Fruit fly (Drosophila melanogaster): ENCODE measurements around the gene CG14269.

Gene CG14269

dm6 chrX:3443902-3444301 is 8.3 kb upstream of the CG14269 start:
- TF ChIP-seq CG11617 (GFP tag; optimal IDR thresholded peaks at IDR 0.05) (no peak), cic (GFP tag; optimal IDR thresholded peaks at IDR 0.05) (no peak), Clk (GFP tag; optimal IDR thresholded peaks at IDR 0.05) (no peak), CG7045 (GFP tag; optimal IDR thresholded peaks at IDR 0.05) (no peak), CG14711 (tag; optimal IDR thresholded peaks at IDR 0.05) (no peak), toe (GFP tag; optimal IDR thresholded peaks at IDR 0.05) (no peak), Crg-1 (GFP tag; optimal IDR thresholded peaks at IDR 0.05) (no peak), bab1 (GFP tag; optimal IDR thresholded peaks at IDR 0.05) (no peak), CG7101 (tag; optimal IDR thresholded peaks at IDR 0.05) (no peak), tj (GFP tag; optimal IDR thresholded peaks at IDR 0.05) (no peak), CG33017 (tag; optimal IDR thresholded peaks at IDR 0.05) (no peak), ovo (GFP tag; optimal IDR thresholded peaks at IDR 0.05) (no peak), CG1620 (GFP tag; optimal IDR thresholded peaks at IDR 0.05) (no peak), pad (GFP tag; optimal IDR thresholded peaks at IDR 0.05) (no peak), cnc (optimal IDR thresholded peaks at IDR 0.05) (no peak), CG12768 (GFP tag; optimal IDR thresholded peaks at IDR 0.05) (no peak), CG5204 (GFP tag; optimal IDR thresholded peaks at IDR 0.05) (no peak)

- TF ChIP-seq cic (GFP tag; optimal IDR thresholded peaks at IDR 0.05): peak; percentile 81
- TF ChIP-seq Mnt (GFP tag; optimal IDR thresholded peaks at IDR 0.05): peak; percentile 1
- peak; percentile 76 for TF ChIP-seq kay (GFP tag; ENCODE audit: borderline replicate concordance)
- TF ChIP-seq CG11617 (GFP tag; optimal IDR thresholded peaks at IDR 0.05): no peak
- no peak for TF ChIP-seq toe (GFP tag; optimal IDR thresholded peaks at IDR 0.05)
Measured at dm6 chrX:3442543-3443207, 7.1 kb upstream of the CG14269 start.

dm6 chrX:3440506-3440905 is 4.9 kb upstream of the CG14269 start:
- no peak for TF ChIP-seq bab1 (GFP tag; optimal IDR thresholded peaks at IDR 0.05)
- no peak for TF ChIP-seq cic (GFP tag; optimal IDR thresholded peaks at IDR 0.05)
- peak; percentile 71 for TF ChIP-seq Mnt (GFP tag; optimal IDR thresholded peaks at IDR 0.05)
- TF ChIP-seq Hr96 (GFP tag; optimal IDR thresholded peaks at IDR 0.05): no peak
- no peak for TF ChIP-seq CG1620 (GFP tag; optimal IDR thresholded peaks at IDR 0.05)
- TF ChIP-seq Clk (GFP tag; optimal IDR thresholded peaks at IDR 0.05): no peak

dm6 chrX:3437493-3437892 is 1.9 kb upstream of the CG14269 start:
- no peak for TF ChIP-seq toe (GFP tag; optimal IDR thresholded peaks at IDR 0.05)
- TF ChIP-seq tj (GFP tag; optimal IDR thresholded peaks at IDR 0.05): no peak
- no peak for TF ChIP-seq cnc (optimal IDR thresholded peaks at IDR 0.05)
- TF ChIP-seq CG7045 (GFP tag; optimal IDR thresholded peaks at IDR 0.05): no peak
- no peak for TF ChIP-seq cic (GFP tag; optimal IDR thresholded peaks at IDR 0.05)
- TF ChIP-seq CG33017 (tag; optimal IDR thresholded peaks at IDR 0.05): no peak

dm6 chrX:3436183-3436582 is 576 bp upstream of the CG14269 start:
- TF ChIP-seq Mnt (GFP tag; optimal IDR thresholded peaks at IDR 0.05) (no peak), CG7101 (tag; optimal IDR thresholded peaks at IDR 0.05) (no peak), tj (GFP tag; optimal IDR thresholded peaks at IDR 0.05) (no peak), bab1 (GFP tag; optimal IDR thresholded peaks at IDR 0.05) (no peak), cic (GFP tag; optimal IDR thresholded peaks at IDR 0.05) (no peak), pad (GFP tag; optimal IDR thresholded peaks at IDR 0.05) (no peak)

- TF ChIP-seq CG12768 (GFP tag; optimal IDR thresholded peaks at IDR 0.05): peak; percentile 9
- TF ChIP-seq Hr96 (GFP tag; optimal IDR thresholded peaks at IDR 0.05): peak; percentile 85
- TF ChIP-seq CG33017 (tag; optimal IDR thresholded peaks at IDR 0.05): no peak
- no peak for TF ChIP-seq cic (GFP tag; optimal IDR thresholded peaks at IDR 0.05)
- TF ChIP-seq kay (GFP tag; ENCODE audit: borderline replicate concordance): peak; percentile 77
- peak; percentile 80 for TF ChIP-seq tj (GFP tag; optimal IDR thresholded peaks at IDR 0.05)
- TF ChIP-seq CG7101 (tag; optimal IDR thresholded peaks at IDR 0.05): peak; percentile 52
- TF ChIP-seq cnc (optimal IDR thresholded peaks at IDR 0.05): no peak
- TF ChIP-seq toe (GFP tag; optimal IDR thresholded peaks at IDR 0.05): no peak
- TF ChIP-seq Crg-1 (GFP tag; optimal IDR thresholded peaks at IDR 0.05): peak; percentile 13
- TF ChIP-seq Mnt (GFP tag; optimal IDR thresholded peaks at IDR 0.05): peak; percentile 19
- peak; percentile 89 for TF ChIP-seq bab1 (GFP tag; optimal IDR thresholded peaks at IDR 0.05)
- TF ChIP-seq pad (GFP tag; optimal IDR thresholded peaks at IDR 0.05): peak; percentile 35
- peak; percentile 77 for TF ChIP-seq CG14711 (tag; optimal IDR thresholded peaks at IDR 0.05)
- no peak for TF ChIP-seq Clk (GFP tag; optimal IDR thresholded peaks at IDR 0.05)
- peak; percentile 42 for TF ChIP-seq CG11617 (GFP tag; optimal IDR thresholded peaks at IDR 0.05)
- peak; percentile 6 for TF ChIP-seq ovo (GFP tag; optimal IDR thresholded peaks at IDR 0.05)
- TF ChIP-seq CG5204 (GFP tag; optimal IDR thresholded peaks at IDR 0.05): peak; percentile 33
- no peak for TF ChIP-seq CG7045 (GFP tag; optimal IDR thresholded peaks at IDR 0.05)
- peak; percentile 66 for TF ChIP-seq CG1620 (GFP tag; optimal IDR thresholded peaks at IDR 0.05)
Measured at dm6 chrX:3433646-3434097, 1.9 kb downstream of the CG14269 start.

dm6 chrX:3432928-3433327 is 2.7 kb downstream of the CG14269 start:
- TF ChIP-seq toe (GFP tag; optimal IDR thresholded peaks at IDR 0.05) (peak; percentile 18), Hr96 (GFP tag; optimal IDR thresholded peaks at IDR 0.05) (peak; percentile 5), CG1620 (GFP tag; optimal IDR thresholded peaks at IDR 0.05) (peak; percentile 46), cnc (optimal IDR thresholded peaks at IDR 0.05) (no peak), cic (GFP tag; optimal IDR thresholded peaks at IDR 0.05) (peak; percentile 27), ovo (GFP tag; optimal IDR thresholded peaks at IDR 0.05) (peak; percentile 93), CG14711 (tag; optimal IDR thresholded peaks at IDR 0.05) (peak; percentile 54), tj (GFP tag; optimal IDR thresholded peaks at IDR 0.05) (no peak), bab1 (GFP tag; optimal IDR thresholded peaks at IDR 0.05) (peak; percentile 69), CG33017 (tag; optimal IDR thresholded peaks at IDR 0.05) (no peak), kay (GFP tag; ENCODE audit: borderline replicate concordance) (peak; percentile 18), Crg-1 (GFP tag; optimal IDR thresholded peaks at IDR 0.05) (peak; percentile 6), CG7101 (tag; optimal IDR thresholded peaks at IDR 0.05) (peak; percentile 38), CG5204 (GFP tag; optimal IDR thresholded peaks at IDR 0.05) (peak; percentile 8)
